Fruit fly (Drosophila melanogaster) Kc167 (cell line): ENCODE results near the gene fend.

Experiments used
- Myc ChIP-seq: fragments of >200 bp; optimal IDR thresholded peaks from 2 replicates; lab custom pipeline; 2017; ENCODE audit warnings: missing external identifiers
- Sin3A ChIP-seq: fragments of >200 bp; optimal IDR thresholded peaks from 2 replicates; lab custom pipeline; 2018; ENCODE audit warnings: missing external identifiers
- h ChIP-seq: fragments of >200 bp; optimal IDR thresholded peaks from 3 replicates; lab custom pipeline; 2018; ENCODE audit warnings: missing external identifiers
- insv ChIP-seq: fragments of >200 bp; optimal IDR thresholded peaks from 3 replicates; lab custom pipeline; 2018; ENCODE audit warnings: missing external identifiers
- psq ChIP-seq: fragments of >200 bp; optimal IDR thresholded peaks from 2 replicates; lab custom pipeline; 2017; ENCODE audit warnings: missing external identifiers
- ttk ChIP-seq: sonication (Bioruptor generic); optimal IDR thresholded peaks from 2 replicates; lab custom pipeline; 2017; ENCODE audit warnings: missing external identifiers

The fend gene

dm6 chrX:9085726-9086125 lies 49.2 kb downstream of the fend start, which contains the start of gene CG32708:
Gene CG32708, plus strand, starts transcription at chrX:9085932.
- TF ChIP-seq Sin3A (lab: Kevin White, UChicago) = no peak
- no peak for TF ChIP-seq insv (lab: Kevin White, UChicago)
- TF ChIP-seq ttk (lab: Kevin White, UChicago) = no peak
- TF ChIP-seq psq = no peak
- TF ChIP-seq h (lab: Kevin White, UChicago) = no peak
- TF ChIP-seq Myc (lab: Kevin White, UChicago) = no peak

DNA sequence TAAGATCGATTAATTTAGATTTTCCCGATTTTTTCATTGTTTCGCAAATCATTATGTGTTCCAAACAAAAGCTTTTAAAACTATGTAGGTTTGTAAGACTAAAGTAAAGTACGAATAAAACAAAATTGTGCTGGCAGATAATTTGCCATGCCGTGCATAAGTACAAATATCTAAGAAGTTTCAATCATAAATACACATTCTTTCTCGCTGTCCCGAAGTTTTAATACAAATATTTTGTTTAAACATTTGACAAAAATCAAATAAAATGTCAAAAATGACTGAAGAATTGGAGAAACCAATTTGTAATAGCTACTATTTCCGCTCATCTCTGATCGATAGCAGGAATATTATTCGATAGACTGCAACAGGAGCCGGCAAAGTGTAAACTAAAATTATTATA lies 52.3 kb downstream of the fend start, which contains the start of gene APC4:
Gene APC4, plus strand, starts transcription at position 332 of the 400 bp plus-strand sequence.
- TF ChIP-seq Myc (lab: Kevin White, UChicago) (no peak), Sin3A (lab: Kevin White, UChicago) (no peak), ttk (lab: Kevin White, UChicago) (no peak)

dm6 chrX:9080962-9081361 lies 53.9 kb downstream of the fend start, which contains the start of the genes CG7246 and HP1b:
Gene CG7246, minus strand, starts transcription at chrX:9081057.
Gene HP1b, plus strand, starts transcription at chrX:9081063.
- TF ChIP-seq Sin3A (lab: Kevin White, UChicago) (no peak), insv (lab: Kevin White, UChicago) (no peak), Myc (lab: Kevin White, UChicago) (no peak)

dm6 chrX:9078263-9078662 lies 56.6 kb downstream of the fend start, which contains the start of gene CG44325:
Gene CG44325, minus strand, starts transcription at chrX:9078499.
- TF ChIP-seq Sin3A (lab: Kevin White, UChicago) (no peak), Myc (lab: Kevin White, UChicago) (no peak), h (lab: Kevin White, UChicago) (no peak), psq (no peak), ttk (lab: Kevin White, UChicago) (no peak), insv (lab: Kevin White, UChicago) (no peak)

dm6 chrX:9077558-9077957 lies 57.3 kb downstream of the fend start:
- no peak for TF ChIP-seq h (lab: Kevin White, UChicago)
- no peak for TF ChIP-seq insv (lab: Kevin White, UChicago)
- TF ChIP-seq Myc (lab: Kevin White, UChicago) = no peak
- no peak for TF ChIP-seq psq
- TF ChIP-seq Sin3A (lab: Kevin White, UChicago) = no peak
- TF ChIP-seq ttk (lab: Kevin White, UChicago) = no peak

- no peak for TF ChIP-seq Sin3A (lab: Kevin White, UChicago)
- no peak for TF ChIP-seq h (lab: Kevin White, UChicago)
- no peak for TF ChIP-seq psq
- TF ChIP-seq insv (lab: Kevin White, UChicago) = no peak
- no peak for TF ChIP-seq ttk (lab: Kevin White, UChicago)
- TF ChIP-seq Myc (lab: Kevin White, UChicago) = no peak
Observed at dm6 chrX:9075641-9076324, 59.1 kb downstream of the fend start.

DNA sequence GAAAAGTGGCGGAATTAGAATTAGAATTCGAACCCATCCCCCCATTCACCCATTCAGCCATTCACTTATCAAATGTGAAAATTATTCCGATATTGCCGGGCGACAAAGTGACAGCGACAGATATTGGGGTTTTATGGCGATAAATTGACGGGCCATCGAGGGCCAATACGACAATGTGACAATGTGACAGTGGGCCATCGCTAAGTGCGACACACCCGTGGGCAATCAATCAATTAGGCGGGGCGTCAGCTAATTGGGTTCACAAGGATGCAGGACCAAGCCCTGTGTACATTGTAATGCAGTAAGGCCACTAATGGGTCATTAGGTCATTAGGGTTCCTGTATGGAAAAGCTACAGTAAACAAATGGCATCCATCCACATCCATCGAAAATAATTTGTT lies 60.9 kb downstream of the fend start:
- TF ChIP-seq ttk (lab: Kevin White, UChicago) = no peak
- TF ChIP-seq Myc (lab: Kevin White, UChicago) = no peak
- no peak for TF ChIP-seq Sin3A (lab: Kevin White, UChicago)
- TF ChIP-seq h (lab: Kevin White, UChicago) = no peak
- no peak for TF ChIP-seq psq
- no peak for TF ChIP-seq insv (lab: Kevin White, UChicago)
